Worm (Caenorhabditis elegans) whole organism, young adult: Measurements from ENCODE around the gene mtpn-1.

Experiments used
- B0035.1 ChIP-seq: sonication (generic microtip); optimal IDR thresholded peaks from 2 replicates; lab custom pipeline; 2016; ENCODE audit warnings: missing genetic modification characterization, mild to moderate bottlenecking, missing compliant biosample characterization, missing genotype, missing genetic modification reagents
- B0261.1 ChIP-seq: sonication (generic microtip); optimal IDR thresholded peaks from 2 replicates; lab custom pipeline; 2016; ENCODE audit warnings: mild to moderate bottlenecking, missing genetic modification characterization, moderate library complexity, missing compliant biosample characterization
- F22D6.2 ChIP-seq: sonication (generic microtip); optimal IDR thresholded peaks from 2 replicates; lab custom pipeline; 2016; ENCODE audit warnings: mild to moderate bottlenecking, missing genetic modification characterization, missing compliant biosample characterization
- F33H1.4 ChIP-seq: fragments of 200-800 bp; sonication (Bioruptor generic); IDR thresholded peaks from 2 replicates; pipeline ENCODE4 v1.3.6; 2022; ENCODE audit warnings: missing genetic modification reagents, missing genetic modification characterization, missing compliant biosample characterization
- F37B4.10 ChIP-seq: fragments of 200-800 bp; sonication (Bioruptor generic); IDR thresholded peaks from 2 replicates; pipeline ENCODE4 v1.3.6; 2022; ENCODE audit warnings: missing genetic modification characterization, missing compliant biosample characterization
- F52B5.7 ChIP-seq: sonication (generic microtip); optimal IDR thresholded peaks from 2 replicates; lab custom pipeline; 2016; ENCODE audit warnings: mild to moderate bottlenecking, missing genetic modification characterization, missing compliant biosample characterization
- F57A8.1 ChIP-seq: fragments of 200-800 bp; sonication (Bioruptor generic); optimal IDR thresholded peaks from 2 replicates; lab custom pipeline; 2018; ENCODE audit warnings: mild to moderate bottlenecking, missing genetic modification characterization, moderate library complexity, missing compliant biosample characterization
- T07F8.4 ChIP-seq: sonication (generic microtip); optimal IDR thresholded peaks from 2 replicates; lab custom pipeline; 2016; ENCODE audit warnings: mild to moderate bottlenecking, missing genetic modification characterization, moderate library complexity, missing compliant biosample characterization
- Y53F4B.3 ChIP-seq: fragments of 200-800 bp; sonication (Bioruptor generic); IDR thresholded peaks from 2 replicates; pipeline ENCODE4 v1.3.6; 2022; ENCODE audit warnings: missing genetic modification reagents, missing genetic modification characterization, missing compliant biosample characterization
- Y56A3A.18 ChIP-seq: fragments of 200-800 bp; sonication (Bioruptor generic); IDR thresholded peaks from 2 replicates; pipeline ENCODE4 v1.3.6; 2022; ENCODE audit warnings: missing genetic modification reagents, missing genetic modification characterization, missing compliant biosample characterization
- ZK185.1 ChIP-seq: sonication (generic microtip); optimal IDR thresholded peaks from 2 replicates; lab custom pipeline; 2016; ENCODE audit warnings: mild to moderate bottlenecking, missing genetic modification characterization, missing compliant biosample characterization; ENCODE audit not compliant: poor library complexity, severe bottlenecking
- ama-1 ChIP-seq, 3 experiments: fragments of 150-350 bp in 1 of 3; sonication (generic microtip) in 2 of 3; optimal IDR thresholded peaks; 2 replicates each; lab custom pipeline; 2014 to 2018; ENCODE audit warnings: missing biosample characterization in 2 of 3, missing genetic modification characterization in 2 of 3, missing genetic modification reagents in 2 of 3
- aptf-2 ChIP-seq: fragments of 200-800 bp; sonication (Bioruptor generic); conservative IDR thresholded peaks from 2 replicates; pipeline ENCODE4 v1.3.6; 2022; ENCODE audit warnings: missing genetic modification reagents, missing genetic modification characterization, missing compliant biosample characterization
- aptf-3 ChIP-seq: fragments of 200-800 bp; sonication (Bioruptor generic); IDR thresholded peaks from 2 replicates; pipeline ENCODE4 v1.3.6; 2022; ENCODE audit warnings: missing genetic modification characterization, missing compliant biosample characterization
- attf-3 ChIP-seq: fragments of 200-800 bp; sonication (Bioruptor generic); conservative IDR thresholded peaks from 2 replicates; pipeline ENCODE4 v1.3.6; 2022; ENCODE audit warnings: missing genetic modification reagents, missing genetic modification characterization, missing compliant biosample characterization
- bed-2 ChIP-seq: fragments of 200-800 bp; sonication (Bioruptor generic); IDR thresholded peaks from 2 replicates; pipeline ENCODE4 v1.3.6; 2022; ENCODE audit warnings: missing genetic modification reagents, missing genetic modification characterization, missing compliant biosample characterization
- ceh-27 ChIP-seq: fragments of 200-800 bp; sonication (Bioruptor generic); optimal IDR thresholded peaks from 2 replicates; lab custom pipeline; 2018; ENCODE audit warnings: mild to moderate bottlenecking, missing genetic modification characterization, moderate library complexity, missing compliant biosample characterization
- ceh-58 ChIP-seq: fragments of 200-800 bp; sonication (Bioruptor generic); IDR thresholded peaks from 2 replicates; pipeline ENCODE4 v1.3.6; 2022; ENCODE audit warnings: missing genetic modification characterization, missing compliant biosample characterization
- dox-1 ChIP-seq: fragments of 200-800 bp; sonication (Bioruptor generic); IDR thresholded peaks from 2 replicates; pipeline ENCODE4 v1.3.6; 2022; ENCODE audit warnings: missing genetic modification reagents, missing genetic modification characterization, missing compliant biosample characterization
- efl-1 ChIP-seq: fragments of 150-350 bp; optimal IDR thresholded peaks from 2 replicates; lab custom pipeline; 2014; ENCODE audit warnings: missing biosample characterization, missing genetic modification reagents, missing genetic modification characterization
- fkh-3 ChIP-seq: sonication (generic microtip); optimal IDR thresholded peaks from 2 replicates; lab custom pipeline; 2016; ENCODE audit warnings: mild to moderate bottlenecking, missing genetic modification characterization, missing compliant biosample characterization
- gei-17 ChIP-seq: fragments of 200-800 bp; sonication (Bioruptor generic); optimal IDR thresholded peaks from 2 replicates; lab custom pipeline; 2018; ENCODE audit warnings: mild to moderate bottlenecking, missing genetic modification characterization, missing compliant biosample characterization
- hmg-1.2 ChIP-seq: fragments of 200-800 bp; sonication (Bioruptor generic); IDR thresholded peaks from 2 replicates; pipeline ENCODE4 v1.3.6; 2022; ENCODE audit warnings: missing genetic modification reagents, missing genetic modification characterization, missing compliant biosample characterization
- hmg-20 ChIP-seq: fragments of 200-800 bp; sonication (Bioruptor generic); IDR thresholded peaks from 2 replicates; pipeline ENCODE4 v1.3.6; 2022; ENCODE audit warnings: missing genetic modification reagents, missing genetic modification characterization, missing compliant biosample characterization
- lin-26 ChIP-seq: fragments of 200-800 bp; sonication (Bioruptor generic); IDR thresholded peaks from 2 replicates; pipeline ENCODE4 v1.3.6; 2022; ENCODE audit warnings: missing genetic modification reagents, missing genetic modification characterization, missing compliant biosample characterization
- lin-40 ChIP-seq: sonication (generic microtip); optimal IDR thresholded peaks from 2 replicates; lab custom pipeline; 2016; ENCODE audit warnings: missing genetic modification characterization, mild to moderate bottlenecking, missing compliant biosample characterization, missing genotype, missing genetic modification reagents
- mel-28 ChIP-seq: sonication (generic microtip); optimal IDR thresholded peaks from 2 replicates; lab custom pipeline; 2016; ENCODE audit warnings: borderline replicate concordance, mild to moderate bottlenecking, missing genetic modification characterization, missing compliant biosample characterization
- nfya-2 ChIP-seq: fragments of 200-800 bp; sonication (Bioruptor generic); IDR thresholded peaks from 2 replicates; pipeline ENCODE4 v1.3.6; 2022; ENCODE audit warnings: missing genetic modification reagents, missing genetic modification characterization, missing compliant biosample characterization
- nhr-120 ChIP-seq: fragments of 200-800 bp; sonication (Bioruptor generic); IDR thresholded peaks from 2 replicates; pipeline ENCODE4 v1.3.6; 2022; ENCODE audit warnings: missing genetic modification characterization, missing compliant biosample characterization
- nhr-27 ChIP-seq: fragments of 200-800 bp; sonication (Bioruptor generic); optimal IDR thresholded peaks from 2 replicates; lab custom pipeline; 2018; ENCODE audit warnings: mild to moderate bottlenecking, missing genetic modification characterization, moderate library complexity, missing compliant biosample characterization
- nhr-80 ChIP-seq: sonication (generic microtip); optimal IDR thresholded peaks from 2 replicates; lab custom pipeline; 2016; ENCODE audit warnings: missing genetic modification characterization, missing compliant biosample characterization
- rec-8 ChIP-seq, 2 experiments: sonication (generic microtip); optimal IDR thresholded peaks; 2 replicates each; lab custom pipeline; 2016; ENCODE audit warnings: mild to moderate bottlenecking in 2 of 2, missing genetic modification characterization in 2 of 2, missing genetic modification reagents in 2 of 2, missing genotype in 2 of 2, missing biosample characterization in 1 of 2, missing compliant biosample characterization in 1 of 2, moderate library complexity in 1 of 2
- snpc-3.4 ChIP-seq: sonication (generic microtip); optimal IDR thresholded peaks from 2 replicates; lab custom pipeline; 2017; ENCODE audit warnings: missing genetic modification characterization, mild to moderate bottlenecking, missing compliant biosample characterization, antibody characterized with exemption, moderate library complexity, missing genotype, missing genetic modification reagents
- sptf-2 ChIP-seq: fragments of 200-800 bp; sonication (Bioruptor generic); optimal IDR thresholded peaks from 2 replicates; lab custom pipeline; 2018; ENCODE audit warnings: mild to moderate bottlenecking, missing genetic modification characterization, missing compliant biosample characterization
- unc-62 ChIP-seq: fragments of 150-350 bp; optimal IDR thresholded peaks from 2 replicates; lab custom pipeline; 2014; ENCODE audit warnings: missing biosample characterization, missing genetic modification reagents, missing genetic modification characterization
- ztf-26 ChIP-seq: sonication (generic microtip); optimal IDR thresholded peaks from 2 replicates; lab custom pipeline; 2017; ENCODE audit warnings: missing genetic modification characterization, missing compliant biosample characterization
- ztf-3 ChIP-seq: fragments of 200-800 bp; sonication (Bioruptor generic); optimal IDR thresholded peaks from 2 replicates; lab custom pipeline; 2018; ENCODE audit warnings: mild to moderate bottlenecking, missing genetic modification characterization, missing compliant biosample characterization

Gene mtpn-1

DNA sequence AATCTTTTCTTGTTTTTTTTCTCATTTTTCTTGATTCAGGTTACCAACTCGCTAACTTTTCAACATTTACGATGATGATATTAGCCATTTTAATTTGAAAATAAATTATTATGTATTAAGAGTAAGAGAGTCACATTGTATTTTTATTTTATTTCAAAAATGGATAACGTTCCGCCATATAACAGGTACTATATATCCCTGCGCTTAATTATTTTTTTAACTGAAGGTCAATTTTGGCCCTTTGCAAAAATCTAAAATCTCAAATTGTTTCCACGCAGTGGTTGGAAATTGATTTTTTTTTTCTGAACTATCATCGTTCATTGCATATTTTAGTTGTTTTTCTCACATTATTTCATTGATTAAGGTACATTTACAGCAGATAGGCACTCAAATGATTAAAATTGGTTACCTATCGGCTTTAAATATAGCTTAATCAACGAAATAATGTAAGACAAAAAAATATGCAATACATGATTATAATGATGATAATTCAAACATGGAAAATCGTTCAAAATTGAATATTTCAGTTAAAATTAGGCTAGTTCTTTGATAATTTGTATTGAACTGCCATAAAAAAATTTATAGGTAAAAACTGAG lies 42.5 kb upstream of the mtpn-1 start (continued):
- TF ChIP-seq nhr-120 (GFP tag; lab: Robert Waterston, UW) (no peak), snpc-3.4 (tag; lab: Kevin White, UChicago) (peak; percentile 18), B0261.1 (tag; lab: Kevin White, UChicago) (peak; percentile 44), hmg-20 (GFP tag; lab: Robert Waterston, UW) (peak; percentile 88), gei-17 (peak; percentile 96), attf-3 (no peak), mel-28 (no peak), ceh-58 (GFP tag; lab: Robert Waterston, UW) (no peak), B0035.1 (tag; lab: Kevin White, UChicago) (peak; percentile 81), F57A8.1 (no peak), ama-1 (optimal IDR thresholded peaks at IDR 0.05; lab: Kevin White, UChicago) (no peak), ama-1 (GFP tag; optimal IDR thresholded peaks at IDR 0.05; lab: Kevin White, UChicago) (no peak), unc-62 (GFP tag; lab: Kevin White, UChicago) (no peak), bed-2 (GFP tag; lab: Robert Waterston, UW) (no peak), nhr-80 (tag; lab: Kevin White, UChicago) (peak; percentile 71), ZK185.1 (tag; lab: Kevin White, UChicago) (peak; percentile 94), nhr-27 (tag; lab: Kevin White, UChicago) (peak; percentile 6), nfya-2 (GFP tag; lab: Robert Waterston, UW) (no peak), F22D6.2 (tag; lab: Kevin White, UChicago) (peak; percentile 89), rec-8 (tag; optimal IDR thresholded peaks at IDR 0.05; lab: Kevin White, UChicago) (peak in 1 of 2 experiments; percentile 27), dox-1 (peak; percentile 86), aptf-2 (GFP tag; lab: Robert Waterston, UW) (no peak), Y56A3A.18 (GFP tag; lab: Robert Waterston, UW) (peak; percentile 95), ceh-27 (GFP tag; lab: Kevin White, UChicago) (peak; percentile 67), F37B4.10 (GFP tag; lab: Robert Waterston, UW) (no peak), lin-40 (tag; lab: Kevin White, UChicago) (peak; percentile 99), lin-26 (no peak)
- TF ChIP-seq, all 124 proteins: peak for 49

ce11 chrX:2365890-2366289 lies 41.4 kb upstream of the mtpn-1 start, which contains the start of gene T24D8.6:
TSS of gene T24D8.6 (minus strand) at chrX:2365990.
- TF ChIP-seq fkh-3 (no peak), unc-62 (GFP tag; lab: Kevin White, UChicago) (no peak), nfya-2 (GFP tag; lab: Robert Waterston, UW) (no peak), B0261.1 (tag; lab: Kevin White, UChicago) (no peak), F52B5.7 (tag; lab: Kevin White, UChicago) (no peak), sptf-2 (no peak), Y53F4B.3 (GFP tag; lab: Robert Waterston, UW) (no peak)
- TF ChIP-seq, all 124 proteins: peak for 0

DNA sequence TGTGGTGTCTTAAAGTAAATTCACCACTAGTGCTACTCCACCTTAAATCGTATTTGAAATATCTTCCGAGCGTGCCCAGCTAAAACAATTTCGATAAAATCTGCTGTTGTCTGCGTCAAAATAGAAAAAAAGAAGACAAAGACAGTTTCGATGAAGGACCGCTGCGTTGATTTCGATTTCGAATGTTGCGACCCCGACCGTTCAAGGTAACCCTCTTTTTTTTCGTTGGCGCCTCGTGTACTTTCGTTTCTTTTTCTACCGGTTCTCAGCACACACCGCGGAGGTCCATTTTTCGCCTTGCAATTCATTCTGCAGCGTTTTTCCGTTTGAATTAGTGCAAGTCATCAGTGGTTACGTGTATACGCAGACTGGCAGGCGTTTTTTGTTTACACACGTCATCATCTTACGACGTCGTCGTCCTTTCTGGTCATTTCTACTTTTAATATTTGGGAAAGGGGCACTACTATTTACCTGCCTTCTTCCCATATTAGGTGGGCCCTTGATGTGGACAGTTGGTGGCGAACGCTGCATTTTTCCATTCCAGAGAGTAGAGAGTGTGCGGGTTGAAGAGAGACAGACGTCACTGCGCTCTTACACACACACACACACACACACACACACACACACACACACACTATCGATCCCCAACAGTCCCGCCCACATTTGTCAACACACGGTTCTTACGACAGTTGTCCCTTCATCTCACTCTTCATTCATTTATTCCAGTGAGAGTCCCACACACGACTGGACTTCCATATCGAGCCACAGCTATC lies 39.0 kb upstream of the mtpn-1 start:
- TF ChIP-seq ztf-26 (tag; lab: Kevin White, UChicago) (peak; percentile 32), T07F8.4 (tag; lab: Kevin White, UChicago) (no peak), efl-1 (GFP tag; lab: Kevin White, UChicago) (no peak), dox-1 (peak; percentile 39; the same call in 1 of the 2 replicates), ceh-27 (GFP tag; lab: Kevin White, UChicago) (peak; percentile 45), aptf-3 (no peak), F33H1.4 (GFP tag; lab: Robert Waterston, UW) (no peak), aptf-2 (GFP tag; lab: Robert Waterston, UW) (peak; percentile 66), hmg-1.2 (GFP tag; lab: Robert Waterston, UW) (peak; percentile 63), ztf-3 (GFP tag; lab: Kevin White, UChicago) (peak; percentile 27)
